Fruit fly (Drosophila melanogaster): ENCODE results near the gene HIPP1.

DNA sequence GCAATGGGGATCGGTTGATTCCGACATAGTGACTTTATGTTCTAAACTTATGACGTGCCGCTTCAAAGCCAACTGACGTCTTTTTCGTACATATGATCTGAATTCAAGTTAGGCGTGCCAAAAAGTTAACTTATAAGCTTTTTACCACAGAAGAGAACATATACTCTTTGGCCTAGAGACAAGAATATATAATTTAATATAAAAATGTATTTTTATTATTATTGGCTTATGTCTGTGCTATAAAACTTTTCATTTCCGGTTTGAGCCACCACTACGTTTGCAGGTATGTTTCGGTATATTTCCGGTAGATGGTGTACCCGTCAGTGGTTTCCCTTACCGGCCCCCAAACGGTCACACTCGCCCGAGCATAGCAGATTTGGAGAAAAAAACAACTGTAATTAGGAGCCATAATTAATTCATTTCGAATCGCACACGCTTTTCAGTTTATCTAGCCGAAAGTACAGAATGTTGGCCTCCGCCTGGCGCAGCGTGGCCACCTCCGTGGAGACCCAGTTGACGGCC lies 11.1 kb upstream of the HIPP1 start, which contains the start of the genes CG3698 and tzn:
- peak; percentile 68 for TF ChIP-seq CG12768 (GFP tag; optimal IDR thresholded peaks at IDR 0.05)
- TF ChIP-seq tj (GFP tag; optimal IDR thresholded peaks at IDR 0.05) = peak; percentile 67
- TF ChIP-seq CG7101 (tag; optimal IDR thresholded peaks at IDR 0.05) = peak; percentile 87
- TF ChIP-seq kay (GFP tag; ENCODE audit: borderline replicate concordance) = no peak
- peak; percentile 92 for TF ChIP-seq bab1 (GFP tag; optimal IDR thresholded peaks at IDR 0.05)
- peak; percentile 81 for TF ChIP-seq pad (GFP tag; optimal IDR thresholded peaks at IDR 0.05)
- peak; percentile 81 for TF ChIP-seq toe (GFP tag; optimal IDR thresholded peaks at IDR 0.05)
- TF ChIP-seq CG14711 (tag; optimal IDR thresholded peaks at IDR 0.05) = peak; percentile 67
- TF ChIP-seq Hr96 (GFP tag; optimal IDR thresholded peaks at IDR 0.05) = peak; percentile 76
- TF ChIP-seq CG7045 (GFP tag; optimal IDR thresholded peaks at IDR 0.05) = peak; percentile 85
- TF ChIP-seq CG1620 (GFP tag; optimal IDR thresholded peaks at IDR 0.05) = peak; percentile 88
- peak; percentile 92 for TF ChIP-seq ovo (GFP tag; optimal IDR thresholded peaks at IDR 0.05)

Measured in whole organism, adult.